Worm (Caenorhabditis elegans): Measurements from ENCODE around the gene ulp-4.

DNA sequence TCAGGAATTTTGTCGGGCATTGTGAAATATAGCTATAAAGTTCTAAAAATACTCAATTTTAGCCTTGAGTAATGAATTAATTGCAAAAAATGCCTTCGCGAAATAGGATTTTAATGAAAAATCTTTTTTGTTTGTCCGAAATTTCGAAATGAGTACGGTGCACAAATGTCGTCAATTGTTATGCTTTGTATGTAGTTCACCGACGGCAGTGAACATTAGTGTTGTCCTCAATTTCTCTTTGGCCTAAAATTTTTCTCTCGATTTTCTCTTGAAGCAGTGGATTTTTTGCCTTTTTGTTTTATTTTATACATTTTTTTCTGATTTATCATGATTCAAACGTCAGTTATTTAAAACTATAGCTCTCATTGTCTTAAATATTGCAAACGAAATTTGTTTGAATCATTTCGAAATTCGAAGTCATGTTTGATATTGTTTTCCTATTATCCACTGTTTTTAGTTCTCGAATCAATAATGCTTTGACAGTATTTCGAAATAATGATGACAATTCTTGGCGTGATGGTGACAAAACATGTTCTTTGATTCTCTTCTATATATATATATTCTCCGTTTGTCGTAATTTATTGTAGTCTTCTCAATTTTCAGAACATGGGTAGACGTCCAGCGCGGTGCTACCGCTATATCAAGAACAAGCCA is 13.6 kb downstream of the ulp-4 start, which contains the start of the genes ints-11 and rpl-10:
- TF ChIP-seq aha-1 (tag; optimal IDR thresholded peaks at IDR 0.05) (no peak), egl-27 (tag; optimal IDR thresholded peaks at IDR 0.05) (no peak), aly-2 (tag; optimal IDR thresholded peaks at IDR 0.05) (no peak), mef-2 (tag; optimal IDR thresholded peaks at IDR 0.05) (no peak), nhr-11 (tag; optimal IDR thresholded peaks at IDR 0.05) (no peak), mab-9 (GFP tag; IDR thresholded peaks at IDR 0.05) (no peak), ztf-4 (tag; optimal IDR thresholded peaks at IDR 0.05) (no peak)
